Worm (Caenorhabditis elegans) whole organism, L2 larva: Measurements from ENCODE around the gene Y38E10A.14.

Experiments used
- C34F6.9 ChIP-seq: fragments of 150-350 bp; optimal IDR thresholded peaks from 2 replicates; lab custom pipeline; 2014; ENCODE audit warnings: missing biosample characterization, missing genetic modification characterization
- R02D3.7 ChIP-seq: fragments of 150-350 bp; optimal IDR thresholded peaks from 2 replicates; lab custom pipeline; 2014; ENCODE audit warnings: missing biosample characterization, missing genetic modification characterization
- Y55F3AM.14 ChIP-seq: fragments of 200-800 bp; sonication (Bioruptor generic); optimal IDR thresholded peaks from 2 replicates; lab custom pipeline; 2018; ENCODE audit warnings: mild to moderate bottlenecking, missing genetic modification characterization, missing compliant biosample characterization
- alr-1 ChIP-seq: fragments of 150-350 bp; optimal IDR thresholded peaks from 2 replicates; lab custom pipeline; 2014; ENCODE audit warnings: missing biosample characterization, missing genetic modification characterization
- ceh-16 ChIP-seq: fragments of 150-350 bp; optimal IDR thresholded peaks from 2 replicates; lab custom pipeline; 2014; ENCODE audit warnings: missing biosample characterization, missing genetic modification characterization
- ceh-82 ChIP-seq: fragments of 150-350 bp; optimal IDR thresholded peaks from 2 replicates; lab custom pipeline; 2014; ENCODE audit warnings: missing biosample characterization, missing genetic modification characterization
- egl-27 ChIP-seq: sonication (generic microtip); optimal IDR thresholded peaks from 3 replicates; lab custom pipeline; 2017; ENCODE audit warnings: missing biosample characterization, missing genetic modification reagents, missing genetic modification characterization
- elt-1 ChIP-seq: fragments of 150-350 bp; optimal IDR thresholded peaks from 2 replicates; lab custom pipeline; 2014; ENCODE audit warnings: missing biosample characterization, missing genetic modification characterization
- elt-3 ChIP-seq: sonication (generic microtip); optimal IDR thresholded peaks from 2 replicates; lab custom pipeline; 2017; ENCODE audit warnings: missing biosample characterization, missing genetic modification characterization
- fos-1 ChIP-seq: fragments of 150-350 bp; optimal IDR thresholded peaks from 2 replicates; lab custom pipeline; 2014; ENCODE audit warnings: missing biosample characterization, missing genetic modification characterization
- lin-13 ChIP-seq: fragments of 150-350 bp; optimal IDR thresholded peaks from 2 replicates; lab custom pipeline; 2014; ENCODE audit warnings: missing biosample characterization, missing genetic modification reagents, missing genetic modification characterization
- lin-39 ChIP-seq: fragments of 150-350 bp; optimal IDR thresholded peaks from 2 replicates; lab custom pipeline; 2014; ENCODE audit warnings: missing biosample characterization, missing genetic modification reagents, missing genetic modification characterization
- mbf-1 ChIP-seq: sonication (generic microtip); optimal IDR thresholded peaks from 2 replicates; lab custom pipeline; 2017; ENCODE audit warnings: missing biosample characterization, missing genetic modification characterization
- mdl-1 ChIP-seq, 2 experiments: fragments of 150-350 bp in 1 of 2; sonication (generic microtip) in 1 of 2; optimal IDR thresholded peaks; 2 replicates each; lab custom pipeline; 2017; ENCODE audit warnings: missing biosample characterization in 2 of 2, missing genetic modification characterization in 2 of 2
- nhr-11 ChIP-seq: fragments of 150-350 bp; optimal IDR thresholded peaks from 2 replicates; lab custom pipeline; 2014; ENCODE audit warnings: missing biosample characterization, missing genetic modification characterization
- nhr-12 ChIP-seq: fragments of 150-350 bp; optimal IDR thresholded peaks from 2 replicates; lab custom pipeline; 2014; ENCODE audit warnings: missing biosample characterization, missing genetic modification characterization
- nhr-77 ChIP-seq: fragments of 150-350 bp; optimal IDR thresholded peaks from 2 replicates; lab custom pipeline; 2014; ENCODE audit warnings: missing biosample characterization, missing genetic modification characterization
- peb-1 ChIP-seq: fragments of 150-350 bp; optimal IDR thresholded peaks from 2 replicates; lab custom pipeline; 2014; ENCODE audit warnings: missing biosample characterization, missing genetic modification characterization
- sem-4 ChIP-seq: fragments of 150-350 bp; optimal IDR thresholded peaks from 2 replicates; lab custom pipeline; 2014; ENCODE audit warnings: missing biosample characterization, missing genetic modification reagents, missing genetic modification characterization
- skn-1 ChIP-seq: sonication (generic microtip); optimal IDR thresholded peaks from 2 replicates; lab custom pipeline; 2017; ENCODE audit warnings: missing biosample characterization, missing genetic modification characterization
- sma-9 ChIP-seq, 2 experiments: fragments of 150-350 bp in 1 of 2; sonication (generic microtip) in 1 of 2; optimal IDR thresholded peaks; 2 replicates each; lab custom pipeline; 2014 to 2016; ENCODE audit warnings: missing genetic modification characterization in 2 of 2, mild to moderate bottlenecking in 1 of 2, missing biosample characterization in 1 of 2, missing compliant biosample characterization in 1 of 2, missing genetic modification reagents in 1 of 2, moderate library complexity in 1 of 2
- unc-39 ChIP-seq: fragments of 150-350 bp; optimal IDR thresholded peaks from 2 replicates; lab custom pipeline; 2014; ENCODE audit warnings: missing biosample characterization, missing genetic modification characterization
- unc-55 ChIP-seq: fragments of 150-350 bp; sonication (generic microtip); optimal IDR thresholded peaks from 3 replicates; lab custom pipeline; 2014; ENCODE audit warnings: missing biosample characterization, missing genetic modification reagents, missing genetic modification characterization
- unc-62 ChIP-seq: fragments of 150-350 bp; optimal IDR thresholded peaks from 2 replicates; lab custom pipeline; 2014; ENCODE audit warnings: missing biosample characterization, missing genetic modification reagents, missing genetic modification characterization
- zag-1 ChIP-seq: fragments of 150-350 bp; optimal IDR thresholded peaks from 2 replicates; lab custom pipeline; 2014; ENCODE audit warnings: missing biosample characterization, missing genetic modification characterization

The Y38E10A.14 gene

ce11 chrII:12580952-12581351 is 43.4 kb downstream of the Y38E10A.14 start, which contains the start of gene clec-4:
Gene clec-4 (minus strand): TSS chrII:12581113.
- no peak for TF ChIP-seq sma-9 (GFP tag; optimal IDR thresholded peaks at IDR 0.05; lab: Kevin White, UChicago)
- TF ChIP-seq sma-9 (tag; optimal IDR thresholded peaks at IDR 0.05; lab: Kevin White, UChicago), result no peak
- peak; percentile 69 for TF ChIP-seq fos-1 (tag; lab: Kevin White, UChicago)
- TF ChIP-seq, all 48 proteins: peak for 1

- TF ChIP-seq mbf-1 (tag; lab: Kevin White, UChicago) (no peak), skn-1 (tag; lab: Kevin White, UChicago) (no peak), lin-39 (tag; lab: Kevin White, UChicago) (no peak), peb-1 (tag; lab: Kevin White, UChicago) (no peak), Y55F3AM.14 (no peak), fos-1 (tag; lab: Kevin White, UChicago) (peak; percentile 58), elt-3 (tag; lab: Kevin White, UChicago) (no peak), elt-1 (tag; lab: Kevin White, UChicago) (no peak), R02D3.7 (tag; lab: Kevin White, UChicago) (no peak)
Observed at ce11 chrII:12577754-12578153, 46.6 kb downstream of the Y38E10A.14 start, which contains the start of gene clec-8. Gene clec-8 (minus strand): TSS chrII:12578061.

ce11 chrII:12574668-12575067 is 49.7 kb downstream of the Y38E10A.14 start, which contains the start of gene Y38E10A.3:
Gene Y38E10A.3 (minus strand): TSS chrII:12574768.
- TF ChIP-seq nhr-12 (no peak), alr-1 (tag; lab: Kevin White, UChicago) (no peak), unc-55 (no peak), ceh-16 (tag; lab: Kevin White, UChicago) (no peak), sem-4 (no peak), ceh-82 (tag; lab: Kevin White, UChicago) (no peak), sma-9 (GFP tag; optimal IDR thresholded peaks at IDR 0.05; lab: Kevin White, UChicago) (no peak), sma-9 (tag; optimal IDR thresholded peaks at IDR 0.05; lab: Kevin White, UChicago) (no peak), lin-13 (GFP tag; lab: Kevin White, UChicago) (no peak), unc-39 (tag; lab: Kevin White, UChicago) (no peak), C34F6.9 (tag; lab: Kevin White, UChicago) (no peak), unc-62 (GFP tag; lab: Kevin White, UChicago) (no peak), zag-1 (tag; lab: Kevin White, UChicago) (no peak), nhr-11 (tag; lab: Kevin White, UChicago) (no peak), skn-1 (tag; lab: Kevin White, UChicago) (no peak)

ce11 chrII:12573541-12573940 is 50.8 kb downstream of the Y38E10A.14 start, which contains the start of gene Y38E10A.2:
Gene Y38E10A.2 (minus strand): TSS chrII:12573641.
- TF ChIP-seq nhr-77 (tag; lab: Kevin White, UChicago) (no peak), nhr-11 (tag; lab: Kevin White, UChicago) (no peak), C34F6.9 (tag; lab: Kevin White, UChicago) (no peak), unc-39 (tag; lab: Kevin White, UChicago) (no peak), egl-27 (tag; lab: Kevin White, UChicago) (no peak), ceh-82 (tag; lab: Kevin White, UChicago) (no peak), nhr-12 (no peak), R02D3.7 (tag; lab: Kevin White, UChicago) (no peak), peb-1 (tag; lab: Kevin White, UChicago) (no peak), mdl-1 (tag; optimal IDR thresholded peaks at IDR 0.05; lab: Kevin White, UChicago) (no peak)
